Worm (Caenorhabditis elegans) whole organism, L2 larva: ENCODE results near the gene cblc-1.

ENCODE experiments used
- blmp-1 ChIP-seq: sonication (generic microtip); optimal IDR thresholded peaks from 2 replicates; lab custom pipeline; 2017; ENCODE audit warnings: missing genetic modification characterization, mild to moderate bottlenecking, missing compliant biosample characterization, antibody characterized with exemption, moderate library complexity; ENCODE audit not compliant: insufficient read depth
- lin-11 ChIP-seq: fragments of 150-350 bp; sonication (generic microtip); optimal IDR thresholded peaks from 2 replicates; lab custom pipeline; 2014; ENCODE audit warnings: missing biosample characterization, missing genetic modification characterization, inconsistent platforms, mixed read lengths
- mbf-1 ChIP-seq: sonication (generic microtip); optimal IDR thresholded peaks from 2 replicates; lab custom pipeline; 2017; ENCODE audit warnings: missing biosample characterization, missing genetic modification characterization
- nhr-25 ChIP-seq: fragments of 150-350 bp; sonication (generic microtip); optimal IDR thresholded peaks from 3 replicates; lab custom pipeline; 2014; ENCODE audit warnings: missing biosample characterization, missing genetic modification characterization
- ztf-11 ChIP-seq: sonication (generic microtip); optimal IDR thresholded peaks from 2 replicates; lab custom pipeline; 2017; ENCODE audit warnings: missing biosample characterization, missing genetic modification characterization

ce11 chrII:4942397-4942796, 1.4 kb upstream of the cblc-1 start:
- TF ChIP-seq mbf-1 (tag; lab: Kevin White, UChicago) (no peak), blmp-1 (tag; lab: Kevin White, UChicago) (no peak), ztf-11 (tag; lab: Kevin White, UChicago) (no peak), lin-11 (tag; lab: Kevin White, UChicago) (peak; percentile 27), nhr-25 (tag; lab: Kevin White, UChicago) (no peak)
